Worm (Caenorhabditis elegans) whole organism, mixed stage, embryonic: ENCODE measurements around the gene PDB1.1.

ENCODE experiments used
- bed-3 ChIP-seq: fragments of 200-800 bp; sonication (Bioruptor generic); optimal IDR thresholded peaks from 3 replicates; lab custom pipeline; 2018; ENCODE audit warnings: mild to moderate bottlenecking, missing genetic modification characterization, moderate library complexity, missing compliant biosample characterization
- blmp-1 ChIP-seq: fragments of 150-350 bp; optimal IDR thresholded peaks from 2 replicates; lab custom pipeline; 2014; ENCODE audit warnings: missing biosample characterization, missing genetic modification characterization
- ceh-39 ChIP-seq: fragments of 150-350 bp; optimal IDR thresholded peaks from 2 replicates; lab custom pipeline; 2014; ENCODE audit warnings: missing biosample characterization, missing genetic modification characterization
- ceh-83 ChIP-seq: fragments of 200-800 bp; sonication (Bioruptor generic); optimal IDR thresholded peaks from 2 replicates; lab custom pipeline; 2018; ENCODE audit warnings: mild to moderate bottlenecking, missing genetic modification characterization, missing compliant biosample characterization
- ces-1 ChIP-seq: fragments of 150-350 bp; optimal IDR thresholded peaks from 2 replicates; lab custom pipeline; 2014; ENCODE audit warnings: missing biosample characterization, missing genetic modification reagents, missing genetic modification characterization
- cnd-1 ChIP-seq: fragments of 200-800 bp; sonication (Bioruptor generic); optimal IDR thresholded peaks from 2 replicates; lab custom pipeline; 2018; ENCODE audit warnings: mild to moderate bottlenecking, missing genetic modification characterization, missing compliant biosample characterization
- drap-1 ChIP-seq: fragments of 200-800 bp; sonication (Bioruptor generic); optimal IDR thresholded peaks from 3 replicates; lab custom pipeline; 2018; ENCODE audit warnings: mild to moderate bottlenecking, missing genetic modification characterization, missing compliant biosample characterization
- elt-1 ChIP-seq: sonication (generic microtip); optimal IDR thresholded peaks from 2 replicates; lab custom pipeline; 2017; ENCODE audit warnings: missing genetic modification characterization, mild to moderate bottlenecking, missing compliant biosample characterization, antibody characterized with exemption, moderate library complexity, borderline replicate concordance; ENCODE audit not compliant: insufficient read depth
- elt-3 ChIP-seq: fragments of 150-350 bp; optimal IDR thresholded peaks from 2 replicates; lab custom pipeline; 2014; ENCODE audit warnings: missing biosample characterization, missing genetic modification characterization
- flh-1 ChIP-seq: fragments of 200-800 bp; sonication (Bioruptor generic); optimal IDR thresholded peaks from 2 replicates; lab custom pipeline; 2018; ENCODE audit warnings: mild to moderate bottlenecking, missing genetic modification characterization, moderate library complexity, missing compliant biosample characterization
- ham-2 ChIP-seq: fragments of 200-800 bp; sonication (Bioruptor generic); optimal IDR thresholded peaks from 2 replicates; lab custom pipeline; 2018; ENCODE audit warnings: mild to moderate bottlenecking, missing genetic modification characterization, missing compliant biosample characterization
- hlh-1 ChIP-seq: fragments of 150-350 bp; optimal IDR thresholded peaks from 2 replicates; lab custom pipeline; 2014; ENCODE audit warnings: missing biosample characterization, missing genetic modification reagents, missing genetic modification characterization
- lin-13 ChIP-seq: fragments of 150-350 bp; optimal IDR thresholded peaks from 2 replicates; lab custom pipeline; 2014; ENCODE audit warnings: missing biosample characterization, missing genetic modification characterization
- lin-32 ChIP-seq: fragments of 200-800 bp; sonication (Bioruptor generic); optimal IDR thresholded peaks from 2 replicates; lab custom pipeline; 2018; ENCODE audit warnings: mild to moderate bottlenecking, missing genetic modification characterization, missing compliant biosample characterization
- lsy-2 ChIP-seq: fragments of 150-350 bp; optimal IDR thresholded peaks from 2 replicates; lab custom pipeline; 2014; ENCODE audit warnings: missing biosample characterization, missing genetic modification characterization
- mab-5 ChIP-seq: fragments of 150-350 bp; optimal IDR thresholded peaks from 2 replicates; lab custom pipeline; 2014; ENCODE audit warnings: missing biosample characterization, missing genetic modification characterization
- mep-1 ChIP-seq: fragments of 150-350 bp; optimal IDR thresholded peaks from 2 replicates; lab custom pipeline; 2017; ENCODE audit warnings: missing biosample characterization, missing genetic modification reagents, missing genetic modification characterization, inconsistent platforms
- mls-2 ChIP-seq: sonication (generic microtip); optimal IDR thresholded peaks from 2 replicates; lab custom pipeline; 2016; ENCODE audit warnings: mild to moderate bottlenecking, missing genetic modification characterization, moderate library complexity, missing compliant biosample characterization
- nhr-12 ChIP-seq: fragments of 150-350 bp; optimal IDR thresholded peaks from 2 replicates; lab custom pipeline; 2014; ENCODE audit warnings: missing biosample characterization, missing genetic modification characterization
- nhr-2 ChIP-seq: fragments of 150-350 bp; optimal IDR thresholded peaks from 2 replicates; lab custom pipeline; 2014; ENCODE audit warnings: missing biosample characterization, missing genetic modification characterization
- nhr-237 ChIP-seq: fragments of 150-350 bp; optimal IDR thresholded peaks from 2 replicates; lab custom pipeline; 2014; ENCODE audit warnings: missing biosample characterization, missing genetic modification characterization
- nhr-28 ChIP-seq: fragments of 150-350 bp; optimal IDR thresholded peaks from 2 replicates; lab custom pipeline; 2014; ENCODE audit warnings: missing biosample characterization, missing genetic modification characterization
- nhr-76 ChIP-seq: sonication (generic microtip); optimal IDR thresholded peaks from 2 replicates; lab custom pipeline; 2017; ENCODE audit warnings: missing biosample characterization, missing genetic modification characterization
- pha-4 ChIP-seq: fragments of 150-350 bp; optimal IDR thresholded peaks from 2 replicates; lab custom pipeline; 2018; ENCODE audit warnings: missing biosample characterization, missing genetic modification reagents, missing genetic modification characterization
- sem-2 ChIP-seq: fragments of 200-800 bp; sonication (Bioruptor generic); optimal IDR thresholded peaks from 2 replicates; lab custom pipeline; 2018; ENCODE audit warnings: mild to moderate bottlenecking, missing genetic modification characterization, missing compliant biosample characterization
- snpc-4 ChIP-seq: fragments of 150-350 bp; optimal IDR thresholded peaks from 2 replicates; lab custom pipeline; 2014; ENCODE audit warnings: missing biosample characterization, missing genetic modification characterization
- unc-120 ChIP-seq: sonication (generic microtip); optimal IDR thresholded peaks from 2 replicates; lab custom pipeline; 2017; ENCODE audit warnings: missing genetic modification characterization, missing compliant biosample characterization; ENCODE audit not compliant: poor library complexity, severe bottlenecking
- unc-39 ChIP-seq: fragments of 150-350 bp; optimal IDR thresholded peaks from 2 replicates; lab custom pipeline; 2014; ENCODE audit warnings: missing biosample characterization, missing genetic modification characterization
- unc-62 ChIP-seq: fragments of 150-350 bp; optimal IDR thresholded peaks from 2 replicates; lab custom pipeline; 2014; ENCODE audit warnings: missing biosample characterization, missing genetic modification reagents, missing genetic modification characterization
- zip-8 ChIP-seq: fragments of 150-350 bp; optimal IDR thresholded peaks from 2 replicates; lab custom pipeline; 2014; ENCODE audit warnings: missing biosample characterization, missing genetic modification characterization
- ztf-11 ChIP-seq: fragments of 150-350 bp; optimal IDR thresholded peaks from 2 replicates; lab custom pipeline; 2014; ENCODE audit warnings: missing biosample characterization, missing genetic modification characterization

The PDB1.1 gene

DNA sequence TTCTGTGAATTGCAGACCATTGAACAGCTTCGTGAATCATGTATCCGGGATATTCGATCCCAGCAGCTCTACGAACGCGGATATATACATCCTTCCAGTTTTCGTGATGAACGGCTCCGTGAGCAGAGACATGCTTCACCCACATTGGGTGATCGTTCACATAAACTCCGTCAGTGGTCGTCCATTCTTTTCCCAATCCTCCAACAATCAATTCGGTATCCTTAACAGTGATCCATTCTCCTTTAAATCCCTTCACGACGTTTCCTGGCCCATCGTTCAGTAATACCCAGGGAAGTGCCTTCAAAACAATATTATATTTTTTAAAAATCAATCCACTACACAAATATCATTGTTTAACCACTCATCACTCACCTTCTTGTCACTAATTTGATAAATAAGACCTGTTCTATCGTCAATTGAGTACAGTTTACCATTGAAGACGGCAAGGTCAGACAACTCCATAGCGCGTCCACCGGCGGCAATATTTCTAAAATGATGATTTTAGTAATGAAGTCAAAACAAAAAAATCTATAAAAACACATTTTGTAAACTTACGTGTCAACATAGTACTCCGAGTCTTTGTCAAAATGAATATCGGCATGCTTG is 9.9 kb upstream of the PDB1.1 start:
- TF ChIP-seq ceh-83 (GFP tag; lab: Kevin White, UChicago) (no peak), nhr-28 (no peak)
- TF ChIP-seq, all 35 proteins: peak for 0

DNA sequence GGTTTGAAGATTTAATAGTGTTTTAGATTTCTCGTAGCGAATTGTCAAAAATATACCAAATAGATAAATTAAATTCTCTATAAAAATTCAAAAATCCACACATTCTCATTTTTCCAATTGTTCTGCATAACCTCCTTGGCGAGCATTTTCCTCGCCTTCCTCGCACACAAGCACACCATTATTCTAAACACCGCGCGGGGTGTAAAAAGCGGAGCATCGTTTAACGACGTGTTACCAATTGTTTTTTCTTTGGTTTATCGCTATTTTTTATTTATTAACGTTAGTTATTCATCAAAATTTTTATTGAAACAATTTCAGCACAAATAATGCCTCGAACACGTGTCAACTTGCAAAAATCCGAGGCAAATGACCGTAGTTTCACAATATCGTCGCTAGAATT is 6.1 kb upstream of the PDB1.1 start, which contains the start of gene vps-52:
Gene vps-52, plus strand, starts transcription at position 319 of the 400 bp plus-strand sequence.
- TF ChIP-seq mep-1 = peak; percentile 36
- no peak for TF ChIP-seq blmp-1 (tag; lab: Kevin White, UChicago)
- no peak for TF ChIP-seq nhr-76 (tag; lab: Kevin White, UChicago)
- no peak for TF ChIP-seq sem-2 (GFP tag; lab: Kevin White, UChicago)
- no peak for TF ChIP-seq nhr-12 (tag; lab: Kevin White, UChicago)
- TF ChIP-seq ces-1 = peak; percentile 26
- TF ChIP-seq, all 35 proteins: peak for 2

DNA sequence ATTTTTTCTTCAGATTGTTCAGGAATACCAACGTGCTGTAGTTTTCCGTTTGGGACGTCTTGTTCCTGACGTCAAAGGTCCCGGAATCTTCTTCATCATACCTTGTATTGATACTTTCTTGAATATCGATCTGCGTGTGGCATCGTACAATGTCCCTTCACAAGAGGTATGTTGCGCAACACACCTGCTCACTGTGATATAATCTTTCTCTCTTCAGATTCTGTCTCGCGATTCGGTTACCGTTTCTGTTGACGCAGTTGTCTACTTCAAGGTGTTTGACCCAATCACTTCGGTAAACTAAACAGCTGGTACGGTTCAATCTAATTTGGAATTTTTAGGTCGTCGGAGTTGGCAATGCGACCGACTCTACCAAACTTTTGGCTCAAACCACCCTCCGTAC is 4.5 kb upstream of the PDB1.1 start:
- TF ChIP-seq mab-5 (tag; lab: Kevin White, UChicago) (no peak), lin-13 (tag; lab: Kevin White, UChicago) (no peak), sem-2 (GFP tag; lab: Kevin White, UChicago) (no peak), elt-1 (tag; lab: Kevin White, UChicago) (no peak), nhr-2 (tag; lab: Kevin White, UChicago) (peak; percentile 82), mls-2 (no peak), nhr-76 (tag; lab: Kevin White, UChicago) (no peak), unc-62 (no peak), nhr-12 (tag; lab: Kevin White, UChicago) (no peak), drap-1 (GFP tag; lab: Kevin White, UChicago) (no peak), ztf-11 (tag; lab: Kevin White, UChicago) (no peak), hlh-1 (tag; lab: Kevin White, UChicago) (peak; percentile 4), ceh-39 (tag; lab: Kevin White, UChicago) (no peak), zip-8 (tag; lab: Kevin White, UChicago) (peak; percentile 91)

DNA sequence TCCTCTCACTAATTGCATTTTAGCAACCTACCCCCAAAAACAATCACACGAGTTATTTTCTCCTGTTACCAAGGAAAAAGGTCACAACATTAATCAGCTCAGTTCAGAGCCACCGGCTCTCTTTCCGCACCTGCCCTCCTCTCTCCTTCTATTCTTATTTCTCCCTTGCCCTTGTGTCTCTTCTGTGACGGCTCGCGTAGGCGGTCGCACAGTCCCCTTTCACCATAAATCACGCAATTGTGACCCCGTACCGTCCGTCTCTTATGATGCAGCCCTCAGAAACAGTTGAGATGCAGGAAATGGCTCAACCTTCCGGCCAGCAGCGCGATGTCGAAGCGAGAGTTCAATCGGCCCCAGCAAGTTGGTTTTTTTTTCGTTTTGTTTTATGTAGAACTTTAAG is 3.7 kb upstream of the PDB1.1 start, which contains the start of gene sto-1:
Gene sto-1, plus strand, starts transcription at position 200 of the 400 bp plus-strand sequence.
- peak; percentile 73 for TF ChIP-seq nhr-2 (tag; lab: Kevin White, UChicago)
- peak; percentile 14 for TF ChIP-seq flh-1 (GFP tag; lab: Kevin White, UChicago)
- TF ChIP-seq cnd-1 (tag; lab: Kevin White, UChicago) = peak; percentile 30
- peak; percentile 12 for TF ChIP-seq ceh-83 (GFP tag; lab: Kevin White, UChicago)
- TF ChIP-seq nhr-28 = no peak
- TF ChIP-seq lin-32 (GFP tag; lab: Kevin White, UChicago) = no peak
- TF ChIP-seq mep-1 = no peak
- TF ChIP-seq unc-120 (tag; lab: Kevin White, UChicago) = no peak
- no peak for TF ChIP-seq pha-4 (tag; lab: Kevin White, UChicago)

DNA sequence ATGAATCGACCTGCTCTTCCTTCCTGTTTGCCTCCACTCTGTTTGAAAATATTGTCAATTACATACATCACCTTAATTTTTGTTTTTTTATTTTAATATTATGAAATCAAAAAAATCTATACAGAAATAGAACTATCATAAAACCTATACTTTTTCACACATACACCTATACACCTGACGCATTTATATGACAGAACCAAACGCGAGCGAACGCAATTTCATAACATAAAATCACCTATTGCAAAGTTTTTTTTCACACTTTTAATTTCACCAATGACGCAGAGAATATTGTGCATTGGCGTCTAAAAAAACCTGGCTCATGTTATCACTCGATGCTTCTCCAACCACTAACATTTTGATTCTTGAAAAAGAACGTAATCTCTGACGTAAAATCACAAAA is 3.1 kb upstream of the PDB1.1 start:
- TF ChIP-seq ham-2 (no peak), pha-4 (tag; lab: Kevin White, UChicago) (no peak), sem-2 (GFP tag; lab: Kevin White, UChicago) (no peak), snpc-4 (no peak), lsy-2 (tag; lab: Kevin White, UChicago) (no peak), mls-2 (no peak), unc-39 (tag; lab: Kevin White, UChicago) (no peak), lin-13 (tag; lab: Kevin White, UChicago) (no peak), nhr-2 (tag; lab: Kevin White, UChicago) (no peak), bed-3 (GFP tag; lab: Kevin White, UChicago) (no peak)
- TF ChIP-seq, all 35 proteins: peak for 0

DNA sequence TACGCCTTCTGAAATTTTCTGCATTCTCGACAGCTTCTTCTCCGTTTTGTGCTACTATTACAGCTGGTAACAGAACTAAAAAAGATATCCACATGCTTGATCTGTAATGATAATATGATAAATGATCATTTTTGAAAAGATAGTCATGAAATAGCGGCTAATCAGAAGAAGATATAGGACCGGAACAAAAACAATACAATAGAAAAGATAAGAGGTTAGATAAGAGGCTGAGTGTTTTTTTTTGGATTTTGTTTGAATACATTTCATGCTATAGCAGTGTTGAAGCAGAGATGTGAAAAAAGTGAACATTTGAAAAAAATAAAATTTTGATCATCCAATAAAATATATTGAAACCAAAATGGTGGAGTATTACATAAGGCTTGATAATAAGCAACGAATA is 4.6 kb downstream of the PDB1.1 start, which contains the start of gene F46C8.8:
Gene F46C8.8, minus strand, starts transcription at position 101 of the 400 bp plus-strand sequence.
- TF ChIP-seq lin-32 (GFP tag; lab: Kevin White, UChicago) = no peak
- TF ChIP-seq zip-8 (tag; lab: Kevin White, UChicago) = no peak
- no peak for TF ChIP-seq mls-2
- TF ChIP-seq ham-2 = no peak
- no peak for TF ChIP-seq ceh-39 (tag; lab: Kevin White, UChicago)
- TF ChIP-seq nhr-237 (tag; lab: Kevin White, UChicago) = no peak
- no peak for TF ChIP-seq elt-1 (tag; lab: Kevin White, UChicago)
- TF ChIP-seq elt-3 = no peak
